Fruit fly (Drosophila melanogaster): ENCODE results near the gene Mi-2.

Gene Mi-2

DNA sequence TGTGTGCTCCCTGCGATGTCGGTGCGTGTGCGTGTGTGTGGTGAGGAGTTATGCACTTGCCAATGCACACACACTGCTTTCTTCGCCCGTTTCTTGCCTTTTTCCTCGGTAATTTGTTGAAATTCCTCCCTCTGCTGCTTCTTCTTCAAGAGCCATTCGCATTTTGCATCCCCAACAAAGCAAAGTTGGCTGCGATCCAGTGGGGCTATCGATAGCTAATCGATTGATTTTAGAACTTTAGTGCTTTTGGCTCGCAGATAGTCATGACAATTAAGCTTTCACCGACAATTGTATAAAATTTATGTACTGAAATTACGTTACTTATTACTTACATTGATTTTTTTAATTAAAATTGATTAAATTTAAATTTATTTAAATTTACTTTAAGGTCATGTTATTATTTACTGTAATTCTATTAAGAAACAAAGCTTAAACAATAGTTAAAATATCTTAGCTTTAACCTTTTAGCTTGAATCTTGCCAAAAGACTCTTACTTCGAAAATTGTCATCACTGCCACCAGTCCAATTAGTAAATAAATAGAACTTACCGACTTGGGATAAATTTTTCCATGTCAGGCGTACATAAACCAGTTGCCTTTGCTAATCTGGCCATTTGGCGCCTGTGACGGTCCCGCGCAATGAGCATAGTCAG, 75.7 kb downstream of the Mi-2 start, which contains the start of the genes trc and CG32221 (continued):
- no peak for TF ChIP-seq CG2202 (tag; optimal IDR thresholded peaks at IDR 0.05)
- no peak for TF ChIP-seq ems (GFP tag; optimal IDR thresholded peaks at IDR 0.05)
- peak; percentile 94 for TF ChIP-seq Ets65A (GFP tag)
- TF ChIP-seq NK7.1 (GFP tag; optimal IDR thresholded peaks at IDR 0.05) = no peak
- TF ChIP-seq CG4404 (GFP tag; IDR thresholded peaks at IDR 0.05) = no peak
- TF ChIP-seq CG12769 (tag; optimal IDR thresholded peaks at IDR 0.05) = no peak
- TF ChIP-seq da (GFP tag; optimal IDR thresholded peaks at IDR 0.05) = no peak
- no peak for TF ChIP-seq CG10979 (tag; optimal IDR thresholded peaks at IDR 0.05)
- no peak for TF ChIP-seq Tbp (GFP tag; optimal IDR thresholded peaks at IDR 0.05)
- peak; percentile 67 for TF ChIP-seq CG13287 (GFP tag; IDR thresholded peaks at IDR 0.05; ENCODE audit: partially characterized antibody)
- TF ChIP-seq zfh1 (GFP tag; IDR thresholded peaks at IDR 0.05) = peak; percentile 52; the same call in 2 of the 3 replicates
- peak; percentile 53 for TF ChIP-seq CG12391 (tag; optimal IDR thresholded peaks at IDR 0.05)
- TF ChIP-seq NC2α (GFP tag; optimal IDR thresholded peaks at IDR 0.05) = no peak
- peak; percentile 39 for TF ChIP-seq schlank (tag; optimal IDR thresholded peaks at IDR 0.05)
- TF ChIP-seq HmgZ (tag; optimal IDR thresholded peaks at IDR 0.05) = peak; percentile 43
- no peak for TF ChIP-seq dm (GFP tag; optimal IDR thresholded peaks at IDR 0.05)
- no peak for TF ChIP-seq Meics (GFP tag; optimal IDR thresholded peaks at IDR 0.05)
- TF ChIP-seq CG2712 (tag; optimal IDR thresholded peaks at IDR 0.05) = no peak
- TF ChIP-seq Hsf (GFP tag; optimal IDR thresholded peaks at IDR 0.05) = peak; percentile 41
- peak; percentile 4 for TF ChIP-seq Myb (GFP tag; optimal IDR thresholded peaks at IDR 0.05)
- TF ChIP-seq CG32772 (GFP tag; IDR thresholded peaks at IDR 0.05) = no peak
- peak; percentile 50 for TF ChIP-seq CG12104 (GFP tag; optimal IDR thresholded peaks at IDR 0.05)
- TF ChIP-seq CG18262 (tag; optimal IDR thresholded peaks at IDR 0.05) = no peak
- peak; percentile 19; the same call in 1 of the 2 replicates for TF ChIP-seq ssp (GFP tag; IDR thresholded peaks at IDR 0.05)
- peak; percentile 65 for TF ChIP-seq CG14710 (tag; optimal IDR thresholded peaks at IDR 0.05)
- peak; percentile 54 for TF ChIP-seq Lhr (GFP tag; optimal IDR thresholded peaks at IDR 0.05)
- TF ChIP-seq sr (GFP tag; IDR thresholded peaks at IDR 0.05) = peak; percentile 54; the same call in 1 of the 3 replicates
- TF ChIP-seq CG17361 (GFP tag; IDR thresholded peaks at IDR 0.05) = no peak
- TF ChIP-seq jing (GFP tag; optimal IDR thresholded peaks at IDR 0.05) = no peak
- peak; percentile 44; the same call in 1 of the 2 replicates for TF ChIP-seq H2.0 (GFP tag; IDR thresholded peaks at IDR 0.05)
- no peak for TF ChIP-seq CG18599 (GFP tag; optimal IDR thresholded peaks at IDR 0.05)
- TF ChIP-seq ash1 (GFP tag; optimal IDR thresholded peaks at IDR 0.05) = no peak
- no peak for TF ChIP-seq Adf1 (GFP tag; IDR thresholded peaks at IDR 0.05)
- peak; percentile 42; the same call in 1 of the 2 replicates for TF ChIP-seq HLH3B (GFP tag; IDR thresholded peaks at IDR 0.05)
- no peak for TF ChIP-seq maf-S (GFP tag; optimal IDR thresholded peaks at IDR 0.05)
- peak; percentile 18 for TF ChIP-seq CG12219 (GFP tag; optimal IDR thresholded peaks at IDR 0.05)
- TF ChIP-seq kah (GFP tag; optimal IDR thresholded peaks at IDR 0.05) = peak; percentile 11
- no peak for TF ChIP-seq CG5953 (GFP tag; IDR thresholded peaks at IDR 0.05)
- no peak for TF ChIP-seq PHDP (tag; optimal IDR thresholded peaks at IDR 0.05)
- TF ChIP-seq CG15514 (GFP tag; optimal IDR thresholded peaks at IDR 0.05) = peak; percentile 79
- no peak for TF ChIP-seq CG4854 (GFP tag; optimal IDR thresholded peaks at IDR 0.05)
- peak; percentile 83 for TF ChIP-seq CG7987 (GFP tag; optimal IDR thresholded peaks at IDR 0.05)
- no peak for TF ChIP-seq CG14965 (GFP tag; optimal IDR thresholded peaks at IDR 0.05; ENCODE audit: borderline replicate concordance)
- TF ChIP-seq gt (GFP tag; IDR thresholded peaks at IDR 0.05) = 0 out of 2 replicates have a peak, but pooled peaks have one; percentile 29
- no peak for TF ChIP-seq H15 (GFP tag; IDR thresholded peaks at IDR 0.05)
- no peak for TF ChIP-seq odd (GFP tag; optimal IDR thresholded peaks at IDR 0.05)
- no peak for TF ChIP-seq ewg (GFP tag; optimal IDR thresholded peaks at IDR 0.05)
- TF ChIP-seq CG4617 (GFP tag; optimal IDR thresholded peaks at IDR 0.05; ENCODE audit: borderline replicate concordance) = peak; percentile 94
- no peak for TF ChIP-seq CG11723 (GFP tag; optimal IDR thresholded peaks at IDR 0.05)
- TF ChIP-seq CG13894 (tag; optimal IDR thresholded peaks at IDR 0.05) = no peak

All from whole organism, embryonic.